Worm (Caenorhabditis elegans) whole organism, L4 larva: ENCODE measurements around the gene F22F7.2.
A peak's percentile ranks its signal among the peaks of the same experiment; 100 is the strongest.

Source experiments
- F37D6.2 ChIP-seq: sonication (generic microtip); optimal IDR thresholded peaks from 2 replicates; lab custom pipeline; 2016; ENCODE audit warnings: mild to moderate bottlenecking, missing genetic modification characterization, missing compliant biosample characterization
- Y5F2A.4 ChIP-seq: fragments of 200-800 bp; sonication (Bioruptor generic); optimal IDR thresholded peaks from 2 replicates; lab custom pipeline; 2018; ENCODE audit warnings: mild to moderate bottlenecking, missing genetic modification characterization, missing compliant biosample characterization
- Y75B8A.6 ChIP-seq: fragments of 200-800 bp; sonication (Bioruptor generic); IDR thresholded peaks from 2 replicates; pipeline ENCODE4 v1.3.6; 2022; ENCODE audit warnings: missing genetic modification reagents, missing genetic modification characterization, missing compliant biosample characterization
- ZK337.2 ChIP-seq: fragments of 200-800 bp; sonication (Bioruptor generic); IDR thresholded peaks from 2 replicates; pipeline ENCODE4 v1.3.6; 2022; ENCODE audit warnings: missing genetic modification reagents, missing genetic modification characterization, missing compliant biosample characterization
- ZK546.5 ChIP-seq, 2 experiments: sonication (generic microtip); optimal IDR thresholded peaks; 2 replicates each; lab custom pipeline; 2017; ENCODE audit warnings: missing biosample characterization in 2 of 2, missing genetic modification characterization in 2 of 2
- aha-1 ChIP-seq: fragments of 150-350 bp; peaks from one replicate; lab custom pipeline; 2014; ENCODE audit warnings: missing biosample characterization, missing genetic modification characterization
- aly-2 ChIP-seq: sonication (generic microtip); optimal IDR thresholded peaks from 2 replicates; lab custom pipeline; 2018; ENCODE audit warnings: missing biosample characterization, missing genetic modification characterization
- arid-1 ChIP-seq: fragments of 200-800 bp; sonication (Bioruptor generic); conservative IDR thresholded peaks from 2 replicates; pipeline ENCODE4 v1.3.6; 2022; ENCODE audit warnings: missing genetic modification reagents, missing genetic modification characterization, missing compliant biosample characterization
- attf-4 ChIP-seq: sonication (generic microtip); optimal IDR thresholded peaks from 3 replicates; lab custom pipeline; 2017; ENCODE audit warnings: missing biosample characterization, missing genetic modification characterization
- ceh-44 ChIP-seq: fragments of 200-800 bp; sonication (Bioruptor generic); IDR thresholded peaks from 2 replicates; pipeline ENCODE4 v1.3.6; 2022; ENCODE audit warnings: missing genetic modification reagents, missing genetic modification characterization, missing compliant biosample characterization
- ceh-82 ChIP-seq: sonication (generic microtip); optimal IDR thresholded peaks from 2 replicates; lab custom pipeline; 2017; ENCODE audit warnings: missing biosample characterization, missing genetic modification characterization
- ctbp-1 ChIP-seq: fragments of 200-800 bp; sonication (Bioruptor generic); IDR thresholded peaks from 2 replicates; pipeline ENCODE4 v1.3.6; 2022; ENCODE audit warnings: missing genetic modification reagents, missing genetic modification characterization, missing compliant biosample characterization
- daf-12 ChIP-seq: fragments of 150-350 bp; optimal IDR thresholded peaks from 2 replicates; lab custom pipeline; 2014; ENCODE audit warnings: missing biosample characterization, missing genetic modification reagents, missing genetic modification characterization
- daf-16 ChIP-seq, 3 experiments: sonication (generic microtip); optimal IDR thresholded peaks; 2 replicates each; lab custom pipeline; 2016 to 2017; ENCODE audit warnings: missing genetic modification characterization in 3 of 3, missing genetic modification reagents in 3 of 3, mild to moderate bottlenecking in 2 of 3, missing compliant biosample characterization in 2 of 3, missing biosample characterization in 1 of 3, moderate library complexity in 1 of 3
- daf-19 ChIP-seq: fragments of 200-800 bp; sonication (Bioruptor generic); conservative IDR thresholded peaks from 2 replicates; pipeline ENCODE4 v1.3.6; 2022; ENCODE audit warnings: missing genetic modification characterization, missing compliant biosample characterization
- dmd-6 ChIP-seq: fragments of 200-800 bp; sonication (Bioruptor generic); IDR thresholded peaks from 2 replicates; pipeline ENCODE4 v1.3.6; 2022; ENCODE audit warnings: missing genetic modification reagents, missing genetic modification characterization, missing compliant biosample characterization
- dve-1 ChIP-seq: sonication (generic microtip); optimal IDR thresholded peaks from 2 replicates; lab custom pipeline; 2017; ENCODE audit warnings: antibody characterized with exemption, mild to moderate bottlenecking, missing genetic modification characterization, missing compliant biosample characterization; ENCODE audit not compliant: insufficient read depth
- egl-27 ChIP-seq: sonication (generic microtip); optimal IDR thresholded peaks from 3 replicates; lab custom pipeline; 2017; ENCODE audit warnings: missing biosample characterization, missing genetic modification reagents, missing genetic modification characterization
- fos-1 ChIP-seq: fragments of 150-350 bp; optimal IDR thresholded peaks from 2 replicates; lab custom pipeline; 2014; ENCODE audit warnings: missing biosample characterization, missing genetic modification characterization
- hlh-11 ChIP-seq: fragments of 200-800 bp; sonication (Bioruptor generic); optimal IDR thresholded peaks from 2 replicates; lab custom pipeline; 2018; ENCODE audit warnings: mild to moderate bottlenecking, missing genetic modification characterization, missing compliant biosample characterization
- hlh-30 ChIP-seq: sonication (generic microtip); optimal IDR thresholded peaks from 2 replicates; lab custom pipeline; 2017; ENCODE audit warnings: antibody characterized with exemption, mild to moderate bottlenecking, missing genetic modification characterization, missing compliant biosample characterization; ENCODE audit not compliant: insufficient read depth
- hmg-1.1 ChIP-seq: fragments of 200-800 bp; sonication (Bioruptor generic); IDR thresholded peaks from 2 replicates; pipeline ENCODE4 v1.3.6; 2022; ENCODE audit warnings: missing genetic modification reagents, missing genetic modification characterization, missing compliant biosample characterization
- lim-7 ChIP-seq: fragments of 200-800 bp; sonication (Bioruptor generic); IDR thresholded peaks from 2 replicates; pipeline ENCODE4 v1.3.6; 2022; ENCODE audit warnings: missing genetic modification characterization, missing compliant biosample characterization
- lin-39 ChIP-seq: fragments of 150-350 bp; optimal IDR thresholded peaks from 2 replicates; lab custom pipeline; 2014; ENCODE audit warnings: missing biosample characterization, missing genetic modification reagents, missing genetic modification characterization
- mdt-29 ChIP-seq: fragments of 200-800 bp; sonication (Bioruptor generic); IDR thresholded peaks from 2 replicates; pipeline ENCODE4 v1.3.6; 2022; ENCODE audit warnings: missing genetic modification reagents, missing genetic modification characterization, missing compliant biosample characterization
- mes-2 ChIP-seq: sonication (generic microtip); optimal IDR thresholded peaks from 2 replicates; lab custom pipeline; 2016; ENCODE audit warnings: missing genotype, mild to moderate bottlenecking, missing genetic modification characterization, missing compliant biosample characterization; ENCODE audit not compliant: poor library complexity, severe bottlenecking
- mxl-3 ChIP-seq: fragments of 200-800 bp; sonication (Bioruptor generic); optimal IDR thresholded peaks from 2 replicates; lab custom pipeline; 2018; ENCODE audit warnings: mild to moderate bottlenecking, missing genetic modification characterization, missing compliant biosample characterization
- nhr-11 ChIP-seq: fragments of 150-350 bp; optimal IDR thresholded peaks from 2 replicates; lab custom pipeline; 2014; ENCODE audit warnings: missing biosample characterization, missing genetic modification characterization
- nhr-28 ChIP-seq: fragments of 150-350 bp; optimal IDR thresholded peaks from 2 replicates; lab custom pipeline; 2014; ENCODE audit warnings: missing biosample characterization, missing genetic modification characterization
- nhr-41 ChIP-seq: fragments of 200-800 bp; sonication (Bioruptor generic); IDR thresholded peaks from 2 replicates; pipeline ENCODE4 v1.3.6; 2022; ENCODE audit warnings: missing genetic modification reagents, missing genetic modification characterization, missing compliant biosample characterization
- php-3 ChIP-seq: fragments of 200-800 bp; sonication (Bioruptor generic); IDR thresholded peaks from 2 replicates; pipeline ENCODE4 v1.3.6; 2022; ENCODE audit warnings: missing genetic modification reagents, missing genetic modification characterization, missing compliant biosample characterization
- pqm-1 ChIP-seq: sonication (generic microtip); optimal IDR thresholded peaks from 2 replicates; lab custom pipeline; 2017; ENCODE audit warnings: missing biosample characterization, missing genetic modification characterization
- saeg-2 ChIP-seq: fragments of 200-800 bp; sonication (Bioruptor generic); IDR thresholded peaks from 2 replicates; pipeline ENCODE4 v1.3.6; 2022; ENCODE audit warnings: missing genetic modification reagents, missing genetic modification characterization, missing compliant biosample characterization
- snpc-1.2 ChIP-seq: fragments of 200-800 bp; sonication (Bioruptor generic); IDR thresholded peaks from 2 replicates; pipeline ENCODE4 v1.3.6; 2022; ENCODE audit warnings: missing genetic modification reagents, missing genetic modification characterization, missing compliant biosample characterization
- snpc-4 ChIP-seq: fragments of 150-350 bp; optimal IDR thresholded peaks from 2 replicates; lab custom pipeline; 2014; ENCODE audit warnings: missing biosample characterization, missing genetic modification characterization
- spr-1 ChIP-seq: sonication (generic microtip); optimal IDR thresholded peaks from 2 replicates; lab custom pipeline; 2016; ENCODE audit warnings: mild to moderate bottlenecking, missing genetic modification characterization, missing compliant biosample characterization
- tra-1 ChIP-seq: fragments of 200-800 bp; sonication (Bioruptor generic); IDR thresholded peaks from 2 replicates; pipeline ENCODE4 v1.3.6; 2022; ENCODE audit warnings: missing genetic modification reagents, missing genetic modification characterization, missing compliant biosample characterization
- unc-130 ChIP-seq: sonication (generic microtip); optimal IDR thresholded peaks from 2 replicates; lab custom pipeline; 2016; ENCODE audit warnings: missing genetic modification reagents, missing genetic modification characterization, missing compliant biosample characterization
- unc-39 ChIP-seq: sonication (generic microtip); optimal IDR thresholded peaks from 2 replicates; lab custom pipeline; 2017; ENCODE audit warnings: missing biosample characterization, missing genetic modification characterization
- unc-62 ChIP-seq, 3 experiments: fragments of 150-350 bp in 1 of 3; sonication (generic microtip); optimal IDR thresholded peaks in 2 of 3; peaks in 1 of 3; 1 replicate in 1 of 3; 2 replicates in 2 of 3; lab custom pipeline; 2014 to 2017; ENCODE audit warnings: missing biosample characterization in 3 of 3, missing genetic modification characterization in 3 of 3, missing genetic modification reagents in 3 of 3, missing genotype in 1 of 3
- vab-7 ChIP-seq: fragments of 200-800 bp; sonication (Bioruptor generic); IDR thresholded peaks from 2 replicates; pipeline ENCODE4 v1.3.6; 2022; ENCODE audit warnings: missing genetic modification reagents, missing genetic modification characterization, missing compliant biosample characterization
- zag-1 ChIP-seq: fragments of 150-350 bp; optimal IDR thresholded peaks from 2 replicates; lab custom pipeline; 2014; ENCODE audit warnings: missing biosample characterization, missing genetic modification characterization
- zip-11 ChIP-seq: fragments of 200-800 bp; sonication (Bioruptor generic); IDR thresholded peaks from 2 replicates; pipeline ENCODE4 v1.3.6; 2022; ENCODE audit warnings: missing genetic modification characterization, missing compliant biosample characterization
- ztf-11 ChIP-seq: fragments of 150-350 bp; optimal IDR thresholded peaks from 2 replicates; lab custom pipeline; 2014; ENCODE audit warnings: missing biosample characterization, missing genetic modification characterization

The F22F7.2 gene

ce11 chrV:2122517-2122916, at the start of gene F22F7.2:
Gene F22F7.2 (plus strand): TSS chrV:2122782.
- TF ChIP-seq tra-1 (GFP tag; lab: Robert Waterston, UW) (peak; percentile 53; the same call in 1 of the 2 replicates), nhr-41 (GFP tag; lab: Robert Waterston, UW) (0 out of 2 replicates have a peak, but pooled peaks have one; percentile 17), lim-7 (no peak), dve-1 (peak; percentile 43), mes-2 (peak; percentile 63), dmd-6 (GFP tag; lab: Robert Waterston, UW) (peak; percentile 32), php-3 (GFP tag; lab: Robert Waterston, UW) (peak; percentile 27; the same call in 1 of the 2 replicates), nhr-28 (peak; percentile 39), mdt-29 (no peak), hlh-11 (tag; lab: Kevin White, UChicago) (peak; percentile 26)

- TF ChIP-seq fos-1 (tag; lab: Kevin White, UChicago): no peak
- no peak for TF ChIP-seq ztf-11 (tag; lab: Kevin White, UChicago)
- no peak for TF ChIP-seq snpc-4
- no peak for TF ChIP-seq ceh-82 (tag; lab: Kevin White, UChicago)
- TF ChIP-seq daf-19 (GFP tag; lab: Robert Waterston, UW): no peak
- no peak for TF ChIP-seq vab-7 (GFP tag; lab: Robert Waterston, UW)
- TF ChIP-seq nhr-41 (GFP tag; lab: Robert Waterston, UW): no peak
- no peak for TF ChIP-seq attf-4 (tag; lab: Kevin White, UChicago)
- no peak for TF ChIP-seq mxl-3 (GFP tag; lab: Kevin White, UChicago)
- no peak for TF ChIP-seq daf-12
- TF ChIP-seq saeg-2 (GFP tag; lab: Robert Waterston, UW): no peak
- TF ChIP-seq php-3 (GFP tag; lab: Robert Waterston, UW): no peak
- no peak for TF ChIP-seq ZK337.2
- TF ChIP-seq zip-11: no peak
- TF ChIP-seq dve-1: no peak
- TF ChIP-seq, all 104 proteins: peak for 0
Observed at ce11 chrV:2072807-2073206, 49.8 kb upstream of the F22F7.2 start, which contains the start of gene Y40B10A.9. Gene Y40B10A.9 (minus strand): TSS chrV:2072907.

DNA sequence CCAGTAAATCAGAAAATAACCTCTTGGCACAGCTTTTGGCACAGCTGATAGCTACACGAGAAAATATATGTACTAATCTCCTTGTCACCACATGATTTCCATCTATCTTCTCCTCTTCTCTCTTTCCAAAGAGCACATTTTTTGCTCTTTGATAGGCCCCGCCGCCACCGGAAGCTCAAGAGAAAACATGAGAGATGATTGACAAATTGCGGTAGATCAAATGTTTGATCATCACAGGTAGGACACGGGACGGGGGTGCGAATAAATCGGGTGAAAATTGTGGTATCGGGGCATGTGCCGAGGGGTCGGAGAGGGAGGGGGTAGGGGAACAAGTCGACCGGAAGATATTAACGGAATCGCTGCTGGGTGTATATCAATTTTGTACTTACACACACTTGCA, 46.5 kb upstream of the F22F7.2 start:
- TF ChIP-seq dmd-6 (GFP tag; lab: Robert Waterston, UW) (peak; percentile 20; the same call in 1 of the 2 replicates), unc-130 (GFP tag; lab: Kevin White, UChicago) (no peak), mxl-3 (GFP tag; lab: Kevin White, UChicago) (peak; percentile 32), attf-4 (tag; lab: Kevin White, UChicago) (no peak), nhr-11 (tag; lab: Kevin White, UChicago) (peak; percentile 43), Y5F2A.4 (GFP tag; lab: Kevin White, UChicago) (no peak), hlh-11 (tag; lab: Kevin White, UChicago) (peak; percentile 73), hlh-30 (tag; lab: Kevin White, UChicago) (peak; percentile 54)

DNA sequence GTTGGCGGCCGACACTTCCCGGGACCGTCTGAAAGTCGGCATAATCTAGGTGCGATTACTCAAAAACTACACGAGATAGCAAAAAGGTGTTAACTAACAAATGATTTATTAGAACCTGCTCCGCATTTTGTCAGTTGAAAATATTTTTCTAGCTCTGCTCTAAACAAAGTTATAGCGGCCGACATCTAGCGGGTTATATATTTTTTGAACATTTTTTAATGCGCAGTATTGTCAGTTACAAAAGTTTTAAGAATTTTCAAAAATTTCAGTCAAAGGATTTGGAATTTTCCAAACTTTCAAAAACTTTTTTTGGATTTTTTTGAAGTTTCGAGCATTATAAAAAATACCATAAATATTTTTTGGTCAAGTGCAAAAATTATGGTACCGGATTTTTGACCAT, 41.3 kb upstream of the F22F7.2 start:
- no peak for TF ChIP-seq zag-1
- TF ChIP-seq tra-1 (GFP tag; lab: Robert Waterston, UW): no peak
- TF ChIP-seq unc-62 (GFP tag; optimal IDR thresholded peaks at IDR 0.05 in 1 of 2; lab: Kevin White, UChicago): no peak
- no peak for TF ChIP-seq unc-62 (tag; optimal IDR thresholded peaks at IDR 0.05; lab: Kevin White, UChicago)
- no peak for TF ChIP-seq Y75B8A.6 (GFP tag; lab: Robert Waterston, UW)
- peak; percentile 68 for TF ChIP-seq aha-1 (tag; lab: Kevin White, UChicago)

DNA sequence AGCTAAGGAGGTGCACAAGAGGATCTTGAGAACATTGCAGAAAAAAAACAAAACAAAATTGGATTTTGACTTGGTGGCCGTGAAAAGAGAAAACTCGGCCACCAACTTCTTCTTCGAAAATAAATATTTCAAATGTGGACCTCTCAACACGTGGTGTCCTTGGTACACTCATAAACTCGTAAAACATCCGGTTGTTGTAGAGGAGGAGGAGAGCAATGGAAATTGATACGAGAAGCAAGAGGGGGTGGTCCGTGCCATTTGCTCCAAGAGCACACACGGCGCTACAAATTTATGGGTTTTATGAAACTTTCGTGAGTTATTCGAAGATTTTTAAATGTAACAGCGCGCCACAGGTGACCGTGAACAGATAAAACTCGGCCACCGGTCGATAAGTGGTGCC, 40.7 kb upstream of the F22F7.2 start:
- TF ChIP-seq F37D6.2 (tag; lab: Kevin White, UChicago): no peak
- TF ChIP-seq zag-1: no peak
- no peak for TF ChIP-seq ctbp-1 (GFP tag; lab: Robert Waterston, UW)
- TF ChIP-seq unc-39 (tag; lab: Kevin White, UChicago): no peak
- no peak for TF ChIP-seq aly-2 (tag; lab: Kevin White, UChicago)
- no peak for TF ChIP-seq pqm-1 (tag; lab: Kevin White, UChicago)
- no peak for TF ChIP-seq ZK337.2
- TF ChIP-seq hmg-1.1: no peak
- no peak for TF ChIP-seq ZK546.5 (tag; optimal IDR thresholded peaks at IDR 0.05; lab: Kevin White, UChicago)
- TF ChIP-seq ceh-44 (GFP tag; lab: Robert Waterston, UW): no peak
- no peak for TF ChIP-seq egl-27 (tag; lab: Kevin White, UChicago)
- TF ChIP-seq lin-39 (tag; lab: Kevin White, UChicago): no peak
- TF ChIP-seq Y5F2A.4 (GFP tag; lab: Kevin White, UChicago): no peak
- TF ChIP-seq spr-1: no peak
- TF ChIP-seq snpc-1.2 (GFP tag; lab: Robert Waterston, UW): no peak
- no peak for TF ChIP-seq arid-1 (GFP tag; lab: Robert Waterston, UW)
- TF ChIP-seq daf-16 (GFP tag; optimal IDR thresholded peaks at IDR 0.05; lab: Kevin White, UChicago): no peak
- no peak for TF ChIP-seq daf-16 (tag; optimal IDR thresholded peaks at IDR 0.05; lab: Kevin White, UChicago)
